Worm (Caenorhabditis elegans) whole organism, L1 larva: ENCODE measurements around the gene Y32B12B.4.

Experiments
- C04F5.9 ChIP-seq: sonication (generic microtip); optimal IDR thresholded peaks from 2 replicates; lab custom pipeline; 2016; ENCODE audit warnings: missing genetic modification characterization, missing compliant biosample characterization
- C16A3.4 ChIP-seq: fragments of 150-350 bp; optimal IDR thresholded peaks from 2 replicates; lab custom pipeline; 2014; ENCODE audit warnings: missing biosample characterization, missing genetic modification characterization
- F16B12.6 ChIP-seq: fragments of 150-350 bp; optimal IDR thresholded peaks from 2 replicates; lab custom pipeline; 2014; ENCODE audit warnings: missing biosample characterization, missing genetic modification characterization
- aha-1 ChIP-seq: fragments of 150-350 bp; optimal IDR thresholded peaks from 2 replicates; lab custom pipeline; 2014; ENCODE audit warnings: missing biosample characterization, missing genetic modification characterization
- blmp-1 ChIP-seq: fragments of 150-350 bp; optimal IDR thresholded peaks from 2 replicates; lab custom pipeline; 2014; ENCODE audit warnings: missing biosample characterization, missing genetic modification characterization
- ceh-8 ChIP-seq: fragments of 200-800 bp; sonication (Bioruptor generic); optimal IDR thresholded peaks from 2 replicates; lab custom pipeline; 2018; ENCODE audit warnings: mild to moderate bottlenecking, missing genetic modification characterization, moderate library complexity, missing compliant biosample characterization
- ceh-82 ChIP-seq, 3 experiments: fragments of 150-350 bp in 1 of 3; sonication (generic microtip) in 2 of 3; optimal IDR thresholded peaks; 2 replicates each; lab custom pipeline; 2014 to 2017; ENCODE audit warnings: missing biosample characterization in 3 of 3, missing genetic modification characterization in 3 of 3
- ceh-90 ChIP-seq: sonication (generic microtip); optimal IDR thresholded peaks from 2 replicates; lab custom pipeline; 2016; ENCODE audit warnings: missing genetic modification characterization, missing compliant biosample characterization
- ces-1 ChIP-seq: fragments of 150-350 bp; optimal IDR thresholded peaks from 2 replicates; lab custom pipeline; 2014; ENCODE audit warnings: missing biosample characterization, missing genetic modification reagents, missing genetic modification characterization
- dpl-1 ChIP-seq, 3 experiments: fragments of 150-350 bp in 2 of 3; sonication (generic microtip) in 1 of 3; optimal IDR thresholded peaks; 2 replicates each; lab custom pipeline; 2014 to 2017; ENCODE audit warnings: missing biosample characterization in 3 of 3, missing genetic modification characterization in 3 of 3, missing genetic modification reagents in 3 of 3
- dsc-1 ChIP-seq: sonication (generic microtip); optimal IDR thresholded peaks from 2 replicates; lab custom pipeline; 2016; ENCODE audit warnings: mild to moderate bottlenecking, missing genetic modification characterization, missing compliant biosample characterization
- efl-1 ChIP-seq, 4 experiments: fragments of 150-350 bp; optimal IDR thresholded peaks in 3 of 4; peaks in 1 of 4; 1 replicate in 1 of 4; 2 replicates in 3 of 4; lab custom pipeline; 2014; ENCODE audit warnings: missing biosample characterization in 2 of 4, missing genetic modification characterization in 2 of 4, missing genetic modification reagents in 2 of 4
- egl-13 ChIP-seq: sonication (generic microtip); optimal IDR thresholded peaks from 2 replicates; lab custom pipeline; 2016; ENCODE audit warnings: missing genotype, missing genetic modification reagents, missing genetic modification characterization, missing compliant biosample characterization
- egl-27 ChIP-seq, 2 experiments: fragments of 150-350 bp in 1 of 2; sonication (generic microtip); optimal IDR thresholded peaks; 3 replicates each; lab custom pipeline; 2017 to 2018; ENCODE audit warnings: missing biosample characterization in 2 of 2, missing genetic modification characterization in 2 of 2, missing genetic modification reagents in 2 of 2
- elt-2 ChIP-seq: sonication (generic microtip); optimal IDR thresholded peaks from 2 replicates; lab custom pipeline; 2016; ENCODE audit warnings: missing genetic modification characterization, mild to moderate bottlenecking, inconsistent platforms, missing compliant biosample characterization, missing genetic modification reagents
- fkh-10 ChIP-seq: sonication (generic microtip); optimal IDR thresholded peaks from 2 replicates; lab custom pipeline; 2017; ENCODE audit warnings: missing biosample characterization, missing genetic modification reagents, missing genetic modification characterization
- fkh-4 ChIP-seq: sonication (generic microtip); optimal IDR thresholded peaks from 2 replicates; lab custom pipeline; 2016; ENCODE audit warnings: missing compliant biosample characterization, missing genetic modification characterization, borderline replicate concordance
- fos-1 ChIP-seq: fragments of 150-350 bp; optimal IDR thresholded peaks from 2 replicates; lab custom pipeline; 2014; ENCODE audit warnings: missing biosample characterization, missing genetic modification characterization
- grh-1 ChIP-seq: fragments of 200-800 bp; sonication (Bioruptor generic); IDR thresholded peaks from 2 replicates; pipeline ENCODE4 v1.3.6; 2022; ENCODE audit warnings: missing genetic modification reagents, missing genetic modification characterization, missing compliant biosample characterization
- hlh-4 ChIP-seq: sonication (generic microtip); optimal IDR thresholded peaks from 2 replicates; lab custom pipeline; 2016; ENCODE audit warnings: mild to moderate bottlenecking, missing genetic modification characterization, missing compliant biosample characterization
- jun-1 ChIP-seq: fragments of 150-350 bp; optimal IDR thresholded peaks from 2 replicates; lab custom pipeline; 2014; ENCODE audit warnings: missing biosample characterization, missing genetic modification reagents, missing genetic modification characterization
- lin-13 ChIP-seq: fragments of 150-350 bp; optimal IDR thresholded peaks from 2 replicates; lab custom pipeline; 2014; ENCODE audit warnings: missing biosample characterization, missing genetic modification reagents, missing genetic modification characterization
- lin-15B ChIP-seq: fragments of 150-350 bp; sonication (generic microtip); optimal IDR thresholded peaks from 3 replicates; lab custom pipeline; 2014; ENCODE audit warnings: missing biosample characterization, missing genetic modification characterization
- lin-35 ChIP-seq, 2 experiments: fragments of 150-350 bp; optimal IDR thresholded peaks; 2 replicates each; lab custom pipeline; 2014; ENCODE audit warnings: missing biosample characterization in 2 of 2, missing genetic modification characterization in 2 of 2, missing genetic modification reagents in 2 of 2
- lin-39 ChIP-seq: fragments of 150-350 bp; optimal IDR thresholded peaks from 2 replicates; lab custom pipeline; 2014; ENCODE audit warnings: missing biosample characterization, missing genetic modification reagents, missing genetic modification characterization
- lsy-2 ChIP-seq, 2 experiments: fragments of 150-350 bp; optimal IDR thresholded peaks; 2 replicates each; lab custom pipeline; 2014; ENCODE audit warnings: missing biosample characterization in 2 of 2, missing genetic modification characterization in 2 of 2
- mef-2 ChIP-seq: fragments of 150-350 bp; optimal IDR thresholded peaks from 2 replicates; lab custom pipeline; 2014; ENCODE audit warnings: missing biosample characterization, missing genetic modification characterization
- nhr-19 ChIP-seq: fragments of 200-800 bp; sonication (Bioruptor generic); conservative IDR thresholded peaks from 2 replicates; pipeline ENCODE4 v1.3.6; 2022; ENCODE audit warnings: missing genetic modification characterization, missing compliant biosample characterization
- nhr-20 ChIP-seq: sonication (generic microtip); optimal IDR thresholded peaks from 2 replicates; lab custom pipeline; 2016; ENCODE audit warnings: mild to moderate bottlenecking, missing genetic modification characterization, missing compliant biosample characterization
- nhr-28 ChIP-seq: fragments of 150-350 bp; optimal IDR thresholded peaks from 2 replicates; lab custom pipeline; 2014; ENCODE audit warnings: missing biosample characterization, missing genetic modification characterization
- nhr-47 ChIP-seq: sonication (generic microtip); optimal IDR thresholded peaks from 2 replicates; lab custom pipeline; 2016; ENCODE audit warnings: mild to moderate bottlenecking, missing genetic modification characterization, moderate library complexity, missing compliant biosample characterization
- nhr-71 ChIP-seq: sonication (generic microtip); optimal IDR thresholded peaks from 2 replicates; lab custom pipeline; 2016; ENCODE audit warnings: mild to moderate bottlenecking, missing genetic modification characterization, moderate library complexity, missing compliant biosample characterization
- nhr-76 ChIP-seq: sonication (generic microtip); optimal IDR thresholded peaks from 2 replicates; lab custom pipeline; 2017; ENCODE audit warnings: missing biosample characterization, missing genetic modification characterization
- nhr-84 ChIP-seq: sonication (generic microtip); optimal IDR thresholded peaks from 2 replicates; lab custom pipeline; 2017; ENCODE audit warnings: missing biosample characterization, missing genetic modification characterization
- nhr-85 ChIP-seq: sonication (generic microtip); peaks from one replicate; lab custom pipeline; 2016; ENCODE audit warnings: missing genetic modification characterization, inconsistent platforms, missing compliant biosample characterization
- pax-3 ChIP-seq: fragments of 200-800 bp; sonication (Bioruptor generic); optimal IDR thresholded peaks from 2 replicates; lab custom pipeline; 2018; ENCODE audit warnings: mild to moderate bottlenecking, missing genetic modification characterization, moderate library complexity, missing compliant biosample characterization
- pqm-1 ChIP-seq: sonication (generic microtip); optimal IDR thresholded peaks from 3 replicates; lab custom pipeline; 2017; ENCODE audit warnings: missing biosample characterization, missing genetic modification characterization
- skn-1 ChIP-seq: fragments of 150-350 bp; optimal IDR thresholded peaks from 2 replicates; lab custom pipeline; 2014; ENCODE audit warnings: missing biosample characterization, missing genetic modification characterization
- snpc-4 ChIP-seq: fragments of 150-350 bp; optimal IDR thresholded peaks from 2 replicates; lab custom pipeline; 2014; ENCODE audit warnings: missing biosample characterization, missing genetic modification characterization
- sox-4 ChIP-seq: sonication (generic microtip); optimal IDR thresholded peaks from 2 replicates; lab custom pipeline; 2016; ENCODE audit warnings: missing genetic modification characterization, missing compliant biosample characterization
- sptf-1 ChIP-seq: fragments of 150-350 bp; optimal IDR thresholded peaks from 2 replicates; lab custom pipeline; 2014; ENCODE audit warnings: missing biosample characterization, missing genetic modification characterization
- tbx-2 ChIP-seq: sonication (generic microtip); optimal IDR thresholded peaks from 2 replicates; lab custom pipeline; 2016; ENCODE audit warnings: missing genetic modification characterization, missing compliant biosample characterization
- tlp-1 ChIP-seq: fragments of 150-350 bp; optimal IDR thresholded peaks from 2 replicates; lab custom pipeline; 2014; ENCODE audit warnings: missing biosample characterization, missing genetic modification characterization
- zag-1 ChIP-seq: fragments of 150-350 bp; optimal IDR thresholded peaks from 2 replicates; lab custom pipeline; 2014; ENCODE audit warnings: missing biosample characterization, missing genetic modification characterization
- ztf-4 ChIP-seq: fragments of 150-350 bp; optimal IDR thresholded peaks from 2 replicates; lab custom pipeline; 2014; ENCODE audit warnings: missing biosample characterization, missing genetic modification characterization

Gene Y32B12B.4

ce11 chrV:16537908-16538446, 15.2 kb upstream of the Y32B12B.4 start, which contains the start of gene Y32B12B.2 (continued):
- no peak for TF ChIP-seq jun-1 (tag; lab: Kevin White, UChicago)
- peak; percentile 96 to 98 for TF ChIP-seq lsy-2 (tag; optimal IDR thresholded peaks at IDR 0.05; lab: Kevin White, UChicago)
- TF ChIP-seq nhr-47 (tag; lab: Kevin White, UChicago): peak; percentile 85
- TF ChIP-seq ztf-4 (tag; lab: Kevin White, UChicago): no peak
- TF ChIP-seq nhr-71: peak; percentile 77
- TF ChIP-seq pqm-1 (tag; lab: Kevin White, UChicago): no peak
- no peak for TF ChIP-seq fkh-10
- TF ChIP-seq ceh-8: no peak
- peak; percentile 88 for TF ChIP-seq F16B12.6 (tag; lab: Kevin White, UChicago)
- peak; percentile 6 for TF ChIP-seq skn-1 (tag; lab: Kevin White, UChicago)
- TF ChIP-seq blmp-1: no peak
- TF ChIP-seq ceh-82 (tag; optimal IDR thresholded peaks at IDR 0.05; lab: Kevin White, UChicago): peak; percentile 43 to 56 (median 45)
- TF ChIP-seq elt-2 (tag; lab: Kevin White, UChicago): peak; percentile 38
- TF ChIP-seq ceh-90 (tag; lab: Kevin White, UChicago): peak; percentile 66
- no peak for TF ChIP-seq mef-2
- TF ChIP-seq efl-1 (optimal IDR thresholded peaks at IDR 0.05; lab: Kevin White, UChicago): peak; percentile 78 to 85
- TF ChIP-seq efl-1 (GFP tag; optimal IDR thresholded peaks at IDR 0.05 in 1 of 2; lab: Kevin White, UChicago): peak; percentile 85 to 98
- TF ChIP-seq nhr-19 (GFP tag; lab: Robert Waterston, UW): no peak; the same call in none of the 2 replicates
- TF ChIP-seq fos-1: no peak
- peak; percentile 82 for TF ChIP-seq nhr-85
- TF ChIP-seq sox-4 (tag; lab: Kevin White, UChicago): no peak
- peak; percentile 64 for TF ChIP-seq nhr-20 (tag; lab: Kevin White, UChicago)
- TF ChIP-seq C16A3.4: peak; percentile 46
- no peak for TF ChIP-seq tlp-1 (tag; lab: Kevin White, UChicago)
- 0 out of 2 replicates have a peak, but pooled peaks have one; percentile 49 for TF ChIP-seq grh-1 (GFP tag; lab: Robert Waterston, UW)
- TF ChIP-seq egl-13 (tag; lab: Kevin White, UChicago): peak; percentile 65
- TF ChIP-seq lin-39 (tag; lab: Kevin White, UChicago): peak; percentile 38
- TF ChIP-seq ces-1 (GFP tag; lab: Kevin White, UChicago): no peak
- peak; percentile 63 for TF ChIP-seq snpc-4
- no peak for TF ChIP-seq nhr-76
- TF ChIP-seq pax-3 (tag; lab: Kevin White, UChicago): peak; percentile 49
- no peak for TF ChIP-seq nhr-84 (tag; lab: Kevin White, UChicago)
- TF ChIP-seq nhr-28 (tag; lab: Kevin White, UChicago): no peak
- TF ChIP-seq lin-35 (GFP tag; optimal IDR thresholded peaks at IDR 0.05; lab: Kevin White, UChicago): peak; percentile 73 to 89
- peak; percentile 3 for TF ChIP-seq lin-13 (GFP tag; lab: Kevin White, UChicago)
- no peak for TF ChIP-seq aha-1 (tag; lab: Kevin White, UChicago)
- TF ChIP-seq dpl-1 (GFP tag; optimal IDR thresholded peaks at IDR 0.05; lab: Kevin White, UChicago): peak; percentile 77 to 87 (median 84)
- TF ChIP-seq C04F5.9 (tag; lab: Kevin White, UChicago): no peak
- TF ChIP-seq lin-15B (tag; lab: Kevin White, UChicago): peak; percentile 44
- no peak for TF ChIP-seq zag-1
- no peak for TF ChIP-seq egl-27 (tag; optimal IDR thresholded peaks at IDR 0.05; lab: Kevin White, UChicago)
- no peak for TF ChIP-seq sptf-1
- TF ChIP-seq, all 84 proteins: peak for 40

ce11 chrV:16539666-16540065, 13.5 kb upstream of the Y32B12B.4 start:
- TF ChIP-seq ces-1 (GFP tag; lab: Kevin White, UChicago) (no peak), fkh-4 (tag; lab: Kevin White, UChicago) (no peak), dsc-1 (tag; lab: Kevin White, UChicago) (no peak), C04F5.9 (tag; lab: Kevin White, UChicago) (no peak), lin-35 (GFP tag; optimal IDR thresholded peaks at IDR 0.05; lab: Kevin White, UChicago) (no peak), hlh-4 (tag; lab: Kevin White, UChicago) (no peak), tbx-2 (tag; lab: Kevin White, UChicago) (no peak)
